Fruit fly (Drosophila melanogaster) whole organism, embryonic: ENCODE measurements around the gene CG16965.

ENCODE experiments used
- Ada2b ChIP-seq: fragments of 200-800 bp; sonication (Bioruptor generic); IDR thresholded peaks from 2 replicates; pipeline ENCODE4 v1.3.6; 2022; ENCODE audit warnings: missing biosample characterization, missing genetic modification characterization
- Bdp1 ChIP-seq: fragments of 200-800 bp; sonication (Bioruptor generic); optimal IDR thresholded peaks from 3 replicates; lab custom pipeline; 2016; ENCODE audit warnings: missing biosample characterization, missing genetic modification characterization
- Bgb ChIP-seq: fragments of 200-800 bp; sonication (Bioruptor generic); IDR thresholded peaks from 2 replicates; pipeline ENCODE4 v1.3.6; 2022; ENCODE audit warnings: missing biosample characterization, missing genetic modification characterization; ENCODE audit not compliant: partially characterized antibody
- CG10431 ChIP-seq: fragments of 200-800 bp; sonication (Bioruptor generic); optimal IDR thresholded peaks from 3 replicates; lab custom pipeline; 2018; ENCODE audit warnings: missing biosample characterization, mild to moderate bottlenecking, missing genetic modification characterization
- CG10543 ChIP-seq: fragments of 200-800 bp; sonication (Bioruptor generic); optimal IDR thresholded peaks from 3 replicates; lab custom pipeline; 2017; ENCODE audit warnings: missing biosample characterization, mild to moderate bottlenecking, missing genetic modification characterization, moderate library complexity
- CG11085 ChIP-seq: fragments of 200-800 bp; sonication (Bioruptor generic); IDR thresholded peaks from 2 replicates; pipeline ENCODE4 v1.3.6; 2022; ENCODE audit warnings: missing biosample characterization, missing genetic modification characterization
- CG11504 ChIP-seq: fragments of 200-800 bp; sonication (Bioruptor generic); optimal IDR thresholded peaks from 3 replicates; lab custom pipeline; 2019; ENCODE audit warnings: missing biosample characterization, mild to moderate bottlenecking, missing genetic modification characterization, moderate library complexity
- CG11560 ChIP-seq: fragments of 200-800 bp; sonication (Bioruptor generic); IDR thresholded peaks from 3 replicates; pipeline ENCODE4 v1.3.6; 2022; ENCODE audit warnings: missing biosample characterization, missing genetic modification characterization
- CG12104 ChIP-seq: fragments of 200-800 bp; sonication (Bioruptor generic); optimal IDR thresholded peaks from 3 replicates; lab custom pipeline; 2016; ENCODE audit warnings: missing biosample characterization, missing genetic modification characterization
- CG12236 ChIP-seq: fragments of 200-800 bp; sonication (Bioruptor generic); optimal IDR thresholded peaks from 2 replicates; lab custom pipeline; 2016; ENCODE audit warnings: missing biosample characterization, missing genetic modification characterization
- CG12659 ChIP-seq: fragments of 200-800 bp; sonication (Bioruptor generic); optimal IDR thresholded peaks from 3 replicates; lab custom pipeline; 2017; ENCODE audit warnings: mild to moderate bottlenecking, missing biosample characterization, missing genetic modification reagents, missing genetic modification characterization
- CG14441 ChIP-seq: fragments of 200-800 bp; sonication (Bioruptor generic); IDR thresholded peaks from 2 replicates; pipeline ENCODE4 v1.3.6; 2022; ENCODE audit warnings: missing biosample characterization, missing genetic modification characterization
- CG1529 ChIP-seq: fragments of 200-800 bp; sonication (Bioruptor generic); optimal IDR thresholded peaks from 3 replicates; lab custom pipeline; 2018; ENCODE audit warnings: missing biosample characterization, missing genetic modification characterization
- CG1603 ChIP-seq: fragments of 200-800 bp; sonication (Bioruptor generic); optimal IDR thresholded peaks from 2 replicates; lab custom pipeline; 2019; ENCODE audit warnings: missing biosample characterization, mild to moderate bottlenecking, missing genetic modification characterization, moderate library complexity
- CG2199 ChIP-seq: fragments of 200-800 bp; sonication (Bioruptor generic); IDR thresholded peaks from 3 replicates; pipeline ENCODE4 v1.3.6; 2022; ENCODE audit warnings: missing biosample characterization, missing genetic modification characterization
- CG2875 ChIP-seq: fragments of 200-800 bp; sonication (Bioruptor generic); optimal IDR thresholded peaks from 2 replicates; lab custom pipeline; 2017; ENCODE audit warnings: missing biosample characterization, mild to moderate bottlenecking, missing genetic modification characterization, missing genetic modification reagents
- CG4360 ChIP-seq: fragments of 200-800 bp; sonication (Bioruptor generic); IDR thresholded peaks from 2 replicates; pipeline ENCODE4 v1.3.6; 2022; ENCODE audit warnings: missing biosample characterization, missing genetic modification characterization
- CG43689 ChIP-seq: fragments of 200-800 bp; sonication (Bioruptor generic); IDR thresholded peaks from 2 replicates; pipeline ENCODE4 v1.3.6; 2022; ENCODE audit warnings: missing biosample characterization, missing genetic modification characterization
- CG6654 ChIP-seq: fragments of 200-800 bp; sonication (Bioruptor generic); optimal IDR thresholded peaks from 2 replicates; lab custom pipeline; 2017; ENCODE audit warnings: missing biosample characterization, mild to moderate bottlenecking, missing genetic modification characterization
- CG8290 ChIP-seq, 3 experiments: fragments of 200-800 bp; sonication (Bioruptor generic); optimal IDR thresholded peaks; 2 replicates each; lab custom pipeline; 2016 to 2019; ENCODE audit warnings: missing biosample characterization in 3 of 3, missing genetic modification characterization in 3 of 3, mild to moderate bottlenecking in 2 of 3, moderate library complexity in 1 of 3
- CG8359 ChIP-seq: fragments of 200-800 bp; sonication (Bioruptor generic); optimal IDR thresholded peaks from 2 replicates; lab custom pipeline; 2017; ENCODE audit warnings: missing biosample characterization, mild to moderate bottlenecking, missing genetic modification characterization, borderline replicate concordance
- CG8478 ChIP-seq: fragments of >200 bp; optimal IDR thresholded peaks from 2 replicates; lab custom pipeline; 2018
- CG9817 ChIP-seq: fragments of 200-800 bp; sonication (Bioruptor generic); optimal IDR thresholded peaks from 2 replicates; lab custom pipeline; 2018; ENCODE audit warnings: missing biosample characterization, mild to moderate bottlenecking, missing genetic modification characterization, moderate library complexity
- CTCF ChIP-seq: fragments of 200-800 bp; sonication (Bioruptor generic); optimal IDR thresholded peaks from 2 replicates; lab custom pipeline; 2017; ENCODE audit warnings: missing biosample characterization, mild to moderate bottlenecking, missing genetic modification characterization, moderate library complexity
- Camta ChIP-seq: fragments of 200-800 bp; sonication (Bioruptor generic); optimal IDR thresholded peaks from 2 replicates; lab custom pipeline; 2016; ENCODE audit warnings: missing biosample characterization, missing genetic modification characterization
- CoRest ChIP-seq: fragments of 200-800 bp; sonication (Bioruptor generic); optimal IDR thresholded peaks from 3 replicates; lab custom pipeline; 2018; ENCODE audit warnings: missing biosample characterization, mild to moderate bottlenecking, missing genetic modification characterization, moderate library complexity
- Dp ChIP-seq: fragments of 200-800 bp; sonication (Bioruptor generic); optimal IDR thresholded peaks from 2 replicates; lab custom pipeline; 2018; ENCODE audit warnings: missing biosample characterization, mild to moderate bottlenecking, missing genetic modification characterization, moderate library complexity
- E2f2 ChIP-seq: fragments of 200-800 bp; sonication (Bioruptor generic); IDR thresholded peaks from 2 replicates; pipeline ENCODE4 v1.3.6; 2022; ENCODE audit warnings: missing biosample characterization, missing genetic modification characterization
- Eip74EF ChIP-seq, 2 experiments: fragments of 200-800 bp in 1 of 2; fragments of >200 bp in 1 of 2; sonication (Bioruptor generic) in 1 of 2; optimal IDR thresholded peaks; 2 replicates each; lab custom pipeline; 2017 to 2019; ENCODE audit warnings: missing biosample characterization in 2 of 2, missing genetic modification characterization in 2 of 2, mild to moderate bottlenecking in 1 of 2, moderate library complexity in 1 of 2
- Ets65A ChIP-seq: fragments of 200-800 bp; sonication (Bioruptor generic); peaks from one replicate; lab custom pipeline; 2016; ENCODE audit warnings: missing biosample characterization, missing genetic modification characterization
- Fer1 ChIP-seq: fragments of 200-800 bp; sonication (Bioruptor generic); optimal IDR thresholded peaks from 2 replicates; lab custom pipeline; 2017; ENCODE audit warnings: missing biosample characterization, mild to moderate bottlenecking, missing genetic modification characterization
- HLH3B ChIP-seq: fragments of 200-800 bp; sonication (Bioruptor generic); IDR thresholded peaks from 2 replicates; pipeline ENCODE4 v1.3.6; 2022; ENCODE audit warnings: missing biosample characterization, missing genetic modification characterization
- Jarid2 ChIP-seq: fragments of 200-800 bp; sonication (Bioruptor generic); optimal IDR thresholded peaks from 3 replicates; lab custom pipeline; 2017; ENCODE audit warnings: mild to moderate bottlenecking, missing biosample characterization, missing genetic modification reagents, missing genetic modification characterization
- Med ChIP-seq: fragments of 200-800 bp; sonication (Bioruptor generic); peaks from one replicate; lab custom pipeline; 2016; ENCODE audit warnings: missing biosample characterization, missing genetic modification characterization, mild to moderate bottlenecking, inconsistent platforms, moderate library complexity
- Myb ChIP-seq: fragments of 200-800 bp; sonication (Bioruptor generic); optimal IDR thresholded peaks from 2 replicates; lab custom pipeline; 2016; ENCODE audit warnings: missing biosample characterization, missing genetic modification characterization
- NfI ChIP-seq: fragments of 200-800 bp; sonication (Bioruptor generic); optimal IDR thresholded peaks from 3 replicates; lab custom pipeline; 2018; ENCODE audit warnings: missing biosample characterization, mild to moderate bottlenecking, missing genetic modification characterization, moderate library complexity
- Opbp ChIP-seq: fragments of 200-800 bp; sonication (Bioruptor generic); IDR thresholded peaks from 3 replicates; pipeline ENCODE4 v1.3.6; 2022; ENCODE audit warnings: missing biosample characterization, missing genetic modification characterization; ENCODE audit not compliant: partially characterized antibody
- Sin3A ChIP-seq: fragments of >200 bp; optimal IDR thresholded peaks from 2 replicates; lab custom pipeline; 2018
- TFAM ChIP-seq: fragments of 200-800 bp; sonication (Bioruptor generic); optimal IDR thresholded peaks from 2 replicates; lab custom pipeline; 2017; ENCODE audit warnings: missing biosample characterization, missing genetic modification characterization, inconsistent platforms
- amos ChIP-seq: fragments of 200-800 bp; sonication (Bioruptor generic); IDR thresholded peaks from 2 replicates; pipeline ENCODE4 v1.3.6; 2022; ENCODE audit warnings: missing biosample characterization, missing genetic modification characterization; ENCODE audit not compliant: partially characterized antibody
- bcd ChIP-seq: fragments of 200-800 bp; sonication (Bioruptor generic); optimal IDR thresholded peaks from 2 replicates; lab custom pipeline; 2017; ENCODE audit warnings: missing biosample characterization, mild to moderate bottlenecking, missing genetic modification characterization
- cad ChIP-seq: fragments of >200 bp; optimal IDR thresholded peaks from 2 replicates; lab custom pipeline; 2017; ENCODE audit warnings: missing biosample characterization, missing genetic modification characterization
- chinmo ChIP-seq: fragments of 200-800 bp; sonication (Bioruptor generic); IDR thresholded peaks from 4 replicates; pipeline ENCODE4 v1.3.6; 2022; ENCODE audit warnings: missing biosample characterization, missing genetic modification characterization; ENCODE audit not compliant: partially characterized antibody
- insv ChIP-seq, 2 experiments: fragments of 200-800 bp; sonication (Bioruptor generic); optimal IDR thresholded peaks; 3 replicates each; lab custom pipeline; 2016 to 2018; ENCODE audit warnings: missing biosample characterization in 2 of 2, missing genetic modification characterization in 2 of 2
- klu ChIP-seq: fragments of 200-800 bp; sonication (Bioruptor generic); IDR thresholded peaks from 2 replicates; pipeline ENCODE4 v1.3.6; 2022; ENCODE audit warnings: missing biosample characterization, missing genetic modification characterization
- knrl ChIP-seq: fragments of 200-800 bp; sonication (Bioruptor generic); IDR thresholded peaks from 3 replicates; pipeline ENCODE4 v1.3.6; 2022; ENCODE audit warnings: missing biosample characterization, missing genetic modification characterization; ENCODE audit not compliant: partially characterized antibody
- mirr ChIP-seq: fragments of 200-800 bp; sonication (Bioruptor generic); optimal IDR thresholded peaks from 3 replicates; lab custom pipeline; 2018; ENCODE audit warnings: missing biosample characterization, mild to moderate bottlenecking, missing genetic modification characterization
- pita ChIP-seq: fragments of 200-800 bp; sonication (Bioruptor generic); optimal IDR thresholded peaks from 2 replicates; lab custom pipeline; 2017; ENCODE audit warnings: missing biosample characterization, mild to moderate bottlenecking, missing genetic modification characterization
- stwl ChIP-seq: fragments of 200-800 bp; sonication (Bioruptor generic); optimal IDR thresholded peaks from 3 replicates; lab custom pipeline; 2018; ENCODE audit warnings: missing biosample characterization, mild to moderate bottlenecking, missing genetic modification characterization, moderate library complexity
- zen ChIP-seq: fragments of 200-800 bp; sonication (Bioruptor generic); optimal IDR thresholded peaks from 3 replicates; lab custom pipeline; 2018; ENCODE audit warnings: missing biosample characterization, mild to moderate bottlenecking, missing genetic modification characterization, moderate library complexity

CG16965 gene

dm6 chr2L:11948479-11948878, 32.9 kb upstream of the CG16965 start:
- TF ChIP-seq chinmo (GFP tag; lab: Robert Waterston, UW) (0 out of 4 replicates have a peak, but pooled peaks have one; percentile 45), Eip74EF (GFP tag; optimal IDR thresholded peaks at IDR 0.05; lab: Kevin White, UChicago) (no peak), HLH3B (GFP tag; lab: Robert Waterston, UW) (no peak), cad (peak; percentile 86), zen (peak; percentile 30), CG8290 (GFP tag; optimal IDR thresholded peaks at IDR 0.05; lab: Kevin White, UChicago) (no peak), CG8290 (tag; optimal IDR thresholded peaks at IDR 0.05; lab: Kevin White, UChicago) (peak in 1 of 2 experiments; percentile 7), NfI (GFP tag; lab: Kevin White, UChicago) (peak; percentile 6), E2f2 (GFP tag; lab: Robert Waterston, UW) (peak; percentile 79), Myb (GFP tag; lab: Kevin White, UChicago) (peak; percentile 26), Opbp (GFP tag; lab: Robert Waterston, UW) (peak; percentile 21; the same call in 1 of the 3 replicates), insv (GFP tag; optimal IDR thresholded peaks at IDR 0.05; lab: Kevin White, UChicago) (peak in 1 of 2 experiments; percentile 31), CG1603 (tag; lab: Kevin White, UChicago) (peak; percentile 32), stwl (tag; lab: Kevin White, UChicago) (peak; percentile 36), Med (GFP tag; lab: Kevin White, UChicago) (no peak), amos (GFP tag; lab: Robert Waterston, UW) (peak; percentile 24; the same call in 1 of the 2 replicates), Dp (GFP tag; lab: Kevin White, UChicago) (peak; percentile 76), CG6654 (GFP tag; lab: Kevin White, UChicago) (peak; percentile 99), CTCF (peak; percentile 50), TFAM (no peak), klu (GFP tag; lab: Robert Waterston, UW) (no peak), Bgb (GFP tag; lab: Robert Waterston, UW) (0 out of 2 replicates have a peak, but pooled peaks have one; percentile 6), Ets65A (GFP tag; lab: Kevin White, UChicago) (peak; percentile 19), CoRest (tag; lab: Kevin White, UChicago) (peak; percentile 5), CG2199 (0 out of 3 replicates have a peak, but pooled peaks have one; percentile 51), CG11085 (GFP tag; lab: Robert Waterston, UW) (no peak), knrl (GFP tag; lab: Robert Waterston, UW) (peak; percentile 40), Fer1 (GFP tag; lab: Kevin White, UChicago) (no peak), pita (GFP tag; lab: Kevin White, UChicago) (peak; percentile 58), CG9817 (tag; lab: Kevin White, UChicago) (peak; percentile 13)

dm6 chr2L:11949917-11950316, 31.5 kb upstream of the CG16965 start:
- no peak for TF ChIP-seq CG10431 (GFP tag; lab: Kevin White, UChicago)
- no peak; the same call in 1 of the 2 replicates for TF ChIP-seq CG4360
- TF ChIP-seq mirr (GFP tag; lab: Kevin White, UChicago): no peak
- no peak for TF ChIP-seq bcd
- TF ChIP-seq CG2875 (GFP tag; lab: Kevin White, UChicago): peak; percentile 15
- peak; percentile 4 for TF ChIP-seq CG12104 (GFP tag; lab: Kevin White, UChicago)
- 0 out of 2 replicates have a peak, but pooled peaks have one; percentile 9 for TF ChIP-seq amos (GFP tag; lab: Robert Waterston, UW)
- TF ChIP-seq CG11504 (tag; lab: Kevin White, UChicago): peak; percentile 69
- no peak for TF ChIP-seq CG11560 (tag; lab: Robert Waterston, UW)
- no peak for TF ChIP-seq Sin3A (lab: Kevin White, UChicago)
- TF ChIP-seq Camta (GFP tag; lab: Kevin White, UChicago): peak; percentile 12
- TF ChIP-seq CG1529: peak; percentile 36
- no peak for TF ChIP-seq CG10543 (GFP tag; lab: Kevin White, UChicago)
- TF ChIP-seq CG12659 (GFP tag; lab: Kevin White, UChicago): no peak
- no peak for TF ChIP-seq Jarid2 (GFP tag; lab: Kevin White, UChicago)
- no peak for TF ChIP-seq CG8359 (GFP tag; lab: Kevin White, UChicago)
- no peak for TF ChIP-seq Bdp1 (GFP tag; lab: Kevin White, UChicago)
- no peak for TF ChIP-seq Ada2b (GFP tag; lab: Robert Waterston, UW)
- TF ChIP-seq CG14441: no peak
- no peak for TF ChIP-seq CG12236 (GFP tag; lab: Kevin White, UChicago)
- no peak for TF ChIP-seq CG43689 (GFP tag; lab: Robert Waterston, UW)
- TF ChIP-seq Dp (GFP tag; lab: Kevin White, UChicago): no peak
- TF ChIP-seq CG8478: no peak
